Fruit fly (Drosophila melanogaster): ENCODE measurements around the gene mRpL2.

The mRpL2 gene

DNA sequence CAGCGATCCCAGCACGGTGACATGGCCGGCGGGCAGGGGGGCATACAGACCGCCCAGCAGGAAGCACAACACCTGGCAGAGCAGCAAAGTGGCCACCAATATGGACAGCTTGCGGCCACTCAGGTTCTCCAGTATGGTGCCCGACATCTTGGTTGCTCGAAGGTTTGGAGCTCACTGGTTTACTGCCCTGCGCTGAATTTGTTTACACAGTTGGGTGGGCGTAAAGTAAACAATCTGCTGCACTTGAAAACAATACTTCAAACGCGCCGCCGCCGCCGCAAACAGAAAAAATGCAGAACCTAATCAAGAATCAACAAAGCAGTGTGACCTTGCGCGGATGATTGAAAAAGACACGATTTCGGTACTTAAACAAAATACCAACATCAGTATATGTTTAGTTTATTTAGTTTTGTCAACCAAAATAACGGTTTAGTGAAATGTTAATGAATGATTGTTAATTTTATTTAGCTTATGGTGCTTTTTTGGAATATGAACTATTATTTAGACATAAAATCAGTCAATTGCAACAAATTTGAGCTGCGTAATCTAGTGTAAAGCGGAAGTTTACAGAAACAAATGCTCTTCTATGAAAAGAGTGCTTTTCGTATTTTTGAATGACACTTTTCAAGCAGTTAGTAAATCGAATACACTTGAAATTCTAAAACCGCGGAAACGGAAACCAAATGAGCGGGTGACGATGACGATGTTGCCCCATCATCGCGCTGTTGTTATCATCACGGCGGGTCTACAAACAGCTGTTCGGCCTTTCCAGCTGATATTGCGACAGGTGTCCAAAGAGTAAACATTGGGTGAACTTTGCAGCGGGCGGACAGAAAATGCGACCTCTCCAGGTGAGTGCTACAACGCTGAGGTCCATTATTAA, 48.9 kb downstream of the mRpL2 start, which contains the start of the genes wls and Adck5:
Gene wls (minus strand): TSS at position 327 of the 883 bp plus-strand sequence.
Gene Adck5 (plus strand): TSS at position 519 of the 883 bp plus-strand sequence.
- TF ChIP-seq CG8478 (optimal IDR thresholded peaks at IDR 0.05) (no peak), CTCF (optimal IDR thresholded peaks at IDR 0.05) (no peak)
